Fruit fly (Drosophila melanogaster): ENCODE results near the gene RasGAP1.

DNA sequence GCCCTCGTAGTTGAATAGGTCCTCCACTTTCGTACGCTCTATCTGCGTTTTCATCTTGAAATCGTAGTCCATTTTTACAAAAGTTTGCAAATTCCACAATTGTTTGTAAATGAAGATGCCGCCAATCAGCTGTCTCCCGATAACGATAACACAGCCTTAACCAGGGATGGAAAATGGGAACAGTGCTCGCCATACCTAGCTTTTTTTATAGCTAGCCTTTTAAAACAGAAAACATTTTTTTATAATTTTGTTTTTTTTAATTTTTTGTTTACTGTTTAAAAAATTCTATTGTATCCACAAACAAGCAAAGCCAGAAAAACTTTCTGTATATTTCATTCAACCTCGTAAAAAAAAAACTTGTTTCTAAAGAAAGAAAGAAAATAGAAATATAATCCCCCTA lies 16.6 kb downstream of the RasGAP1 start, which contains the start of gene Cdk8:
- TF ChIP-seq Sin3A (optimal IDR thresholded peaks at IDR 0.05) = no peak
- TF ChIP-seq ttk (optimal IDR thresholded peaks at IDR 0.05) = no peak
- TF ChIP-seq insv (optimal IDR thresholded peaks at IDR 0.05) = no peak
- no peak for TF ChIP-seq psq (optimal IDR thresholded peaks at IDR 0.05)
- TF ChIP-seq h (optimal IDR thresholded peaks at IDR 0.05) = no peak
- TF ChIP-seq Myc (optimal IDR thresholded peaks at IDR 0.05) = no peak

Measured in Kc167 (cell line).